Fruit fly (Drosophila melanogaster) whole organism, embryonic: ENCODE measurements around the gene IntS9.

Source experiments
- CG10543 ChIP-seq: fragments of 200-800 bp; sonication (Bioruptor generic); optimal IDR thresholded peaks from 3 replicates; lab custom pipeline; 2017; ENCODE audit warnings: missing biosample characterization, mild to moderate bottlenecking, missing genetic modification characterization, moderate library complexity
- CG11085 ChIP-seq: fragments of 200-800 bp; sonication (Bioruptor generic); IDR thresholded peaks from 2 replicates; pipeline ENCODE4 v1.3.6; 2022; ENCODE audit warnings: missing biosample characterization, missing genetic modification characterization
- CG11696 ChIP-seq: fragments of 200-800 bp; sonication (Bioruptor generic); IDR thresholded peaks from 2 replicates; pipeline ENCODE4 v1.3.6; 2022; ENCODE audit warnings: missing biosample characterization, missing genetic modification characterization
- CG12071 ChIP-seq: fragments of 200-800 bp; sonication (Bioruptor generic); optimal IDR thresholded peaks from 3 replicates; lab custom pipeline; 2018; ENCODE audit warnings: missing biosample characterization, mild to moderate bottlenecking, missing genetic modification characterization
- CG12236 ChIP-seq: fragments of 200-800 bp; sonication (Bioruptor generic); optimal IDR thresholded peaks from 2 replicates; lab custom pipeline; 2016; ENCODE audit warnings: missing biosample characterization, missing genetic modification characterization
- CG14710 ChIP-seq: fragments of 200-800 bp; sonication (Bioruptor generic); optimal IDR thresholded peaks from 3 replicates; lab custom pipeline; 2019; ENCODE audit warnings: missing biosample characterization, mild to moderate bottlenecking, missing genetic modification characterization, moderate library complexity
- CG1832 ChIP-seq: fragments of 200-800 bp; sonication (Bioruptor generic); optimal IDR thresholded peaks from 2 replicates; lab custom pipeline; 2017; ENCODE audit warnings: missing biosample characterization, mild to moderate bottlenecking, missing genetic modification characterization, inconsistent platforms
- CG2712 ChIP-seq: fragments of 200-800 bp; optimal IDR thresholded peaks from 3 replicates; lab custom pipeline; 2019; ENCODE audit warnings: missing biosample characterization, mild to moderate bottlenecking, missing genetic modification characterization, moderate library complexity
- CG2889 ChIP-seq: fragments of 200-800 bp; sonication (Bioruptor generic); IDR thresholded peaks from 3 replicates; pipeline ENCODE4 v1.3.6; 2022; ENCODE audit warnings: missing biosample characterization, missing genetic modification characterization
- CG3281 ChIP-seq: fragments of 200-800 bp; sonication (Bioruptor generic); optimal IDR thresholded peaks from 3 replicates; lab custom pipeline; 2017; ENCODE audit warnings: missing biosample characterization, mild to moderate bottlenecking, missing genetic modification characterization
- CG4820 ChIP-seq: fragments of 200-800 bp; sonication (Bioruptor generic); optimal IDR thresholded peaks from 3 replicates; lab custom pipeline; 2016; ENCODE audit warnings: missing biosample characterization, missing genetic modification characterization
- CG7839 ChIP-seq: fragments of 200-800 bp; sonication (Bioruptor generic); optimal IDR thresholded peaks from 3 replicates; lab custom pipeline; 2018; ENCODE audit warnings: missing biosample characterization, mild to moderate bottlenecking, missing genetic modification characterization, moderate library complexity
- CG8765 ChIP-seq: fragments of 200-800 bp; sonication (Bioruptor generic); IDR thresholded peaks from 2 replicates; pipeline ENCODE4 v1.3.6; 2022; ENCODE audit warnings: missing biosample characterization, missing genetic modification characterization
- CG9932 ChIP-seq: fragments of 200-800 bp; sonication (Bioruptor generic); IDR thresholded peaks from 2 replicates; pipeline ENCODE4 v1.3.6; 2022; ENCODE audit warnings: missing biosample characterization, missing genetic modification characterization
- D19A ChIP-seq: fragments of 200-800 bp; optimal IDR thresholded peaks from 3 replicates; lab custom pipeline; 2019; ENCODE audit warnings: missing biosample characterization, mild to moderate bottlenecking, missing genetic modification characterization, moderate library complexity
- Dbx ChIP-seq: fragments of 200-800 bp; sonication (Bioruptor generic); IDR thresholded peaks from 3 replicates; pipeline ENCODE4 v1.3.6; 2022; ENCODE audit warnings: missing biosample characterization, missing genetic modification characterization
- HLHmδ ChIP-seq: fragments of 200-800 bp; sonication (Bioruptor generic); optimal IDR thresholded peaks from 2 replicates; lab custom pipeline; 2018; ENCODE audit warnings: missing biosample characterization, mild to moderate bottlenecking, missing genetic modification characterization, moderate library complexity
- Hey ChIP-seq: fragments of 200-800 bp; sonication (Bioruptor generic); optimal IDR thresholded peaks from 3 replicates; lab custom pipeline; 2018; ENCODE audit warnings: missing biosample characterization, mild to moderate bottlenecking, missing genetic modification characterization
- Hmr ChIP-seq: fragments of 200-800 bp; sonication (Bioruptor generic); optimal IDR thresholded peaks from 3 replicates; lab custom pipeline; 2017; ENCODE audit warnings: mild to moderate bottlenecking, missing biosample characterization, missing genetic modification reagents, missing genetic modification characterization
- Hr78 ChIP-seq, 2 experiments: fragments of 200-800 bp in 1 of 2; fragments of >200 bp in 1 of 2; sonication (Bioruptor generic) in 1 of 2; optimal IDR thresholded peaks; 2 replicates each; lab custom pipeline; 2017 to 2019; ENCODE audit warnings: missing biosample characterization in 2 of 2, missing genetic modification characterization in 2 of 2, mild to moderate bottlenecking in 1 of 2, moderate library complexity in 1 of 2
- Opbp ChIP-seq: fragments of 200-800 bp; sonication (Bioruptor generic); IDR thresholded peaks from 3 replicates; pipeline ENCODE4 v1.3.6; 2022; ENCODE audit warnings: missing biosample characterization, missing genetic modification characterization; ENCODE audit not compliant: partially characterized antibody
- PHDP ChIP-seq: fragments of 200-800 bp; sonication (Bioruptor generic); optimal IDR thresholded peaks from 3 replicates; lab custom pipeline; 2018; ENCODE audit warnings: missing biosample characterization, mild to moderate bottlenecking, missing genetic modification characterization, moderate library complexity
- Usf ChIP-seq: fragments of 200-800 bp; sonication (Bioruptor generic); optimal IDR thresholded peaks from 2 replicates; lab custom pipeline; 2017; ENCODE audit warnings: missing genotype, missing biosample characterization, missing genetic modification characterization
- ab ChIP-seq: fragments of 200-800 bp; sonication (Bioruptor generic); optimal IDR thresholded peaks from 2 replicates; lab custom pipeline; 2016; ENCODE audit warnings: missing biosample characterization, missing genetic modification characterization
- aop ChIP-seq: fragments of 200-800 bp; sonication (Bioruptor generic); IDR thresholded peaks from 2 replicates; pipeline ENCODE4 v1.3.6; 2022; ENCODE audit warnings: missing biosample characterization, missing genetic modification characterization
- ap ChIP-seq: fragments of 200-800 bp; sonication (Bioruptor generic); IDR thresholded peaks from 2 replicates; pipeline ENCODE4 v1.3.6; 2022; ENCODE audit warnings: missing biosample characterization, missing genetic modification characterization
- ato ChIP-seq: fragments of 200-800 bp; sonication (Bioruptor generic); IDR thresholded peaks from 2 replicates; pipeline ENCODE4 v1.3.6; 2022; ENCODE audit warnings: missing biosample characterization, missing genetic modification characterization; ENCODE audit not compliant: partially characterized antibody
- chinmo ChIP-seq: fragments of 200-800 bp; sonication (Bioruptor generic); IDR thresholded peaks from 4 replicates; pipeline ENCODE4 v1.3.6; 2022; ENCODE audit warnings: missing biosample characterization, missing genetic modification characterization; ENCODE audit not compliant: partially characterized antibody
- crc ChIP-seq: fragments of 200-800 bp; sonication (Bioruptor generic); optimal IDR thresholded peaks from 2 replicates; lab custom pipeline; 2016; ENCODE audit warnings: missing biosample characterization, missing genetic modification characterization
- disco-r ChIP-seq: fragments of 200-800 bp; sonication (Bioruptor generic); optimal IDR thresholded peaks from 2 replicates; lab custom pipeline; 2016; ENCODE audit warnings: missing biosample characterization, missing genetic modification characterization
- dm ChIP-seq: fragments of 200-800 bp; sonication (Bioruptor generic); optimal IDR thresholded peaks from 3 replicates; lab custom pipeline; 2016; ENCODE audit warnings: missing biosample characterization, missing genetic modification characterization
- dmrt11E ChIP-seq: fragments of 200-800 bp; sonication (Bioruptor generic); optimal IDR thresholded peaks from 3 replicates; lab custom pipeline; 2018; ENCODE audit warnings: missing biosample characterization, mild to moderate bottlenecking, missing genetic modification characterization, moderate library complexity
- dysf ChIP-seq: fragments of 200-800 bp; sonication (Bioruptor generic); IDR thresholded peaks from 3 replicates; pipeline ENCODE4 v1.3.6; 2022; ENCODE audit warnings: missing biosample characterization, missing genetic modification characterization
- fd96Cb ChIP-seq: fragments of 200-800 bp; sonication (Bioruptor generic); optimal IDR thresholded peaks from 2 replicates; lab custom pipeline; 2018; ENCODE audit warnings: missing biosample characterization, mild to moderate bottlenecking, missing genetic modification characterization, moderate library complexity
- gt ChIP-seq: fragments of 200-800 bp; sonication (Bioruptor generic); IDR thresholded peaks from 2 replicates; pipeline ENCODE4 v1.3.6; 2022; ENCODE audit warnings: missing biosample characterization, missing genetic modification characterization
- jigr1 ChIP-seq: fragments of 200-800 bp; sonication (Bioruptor generic); IDR thresholded peaks from 3 replicates; pipeline ENCODE4 v1.3.6; 2022; ENCODE audit warnings: missing biosample characterization, missing genetic modification characterization
- ken ChIP-seq: fragments of 200-800 bp; sonication (Bioruptor generic); IDR thresholded peaks from 3 replicates; pipeline ENCODE4 v1.3.6; 2022; ENCODE audit warnings: missing biosample characterization, missing genetic modification characterization
- luna ChIP-seq: fragments of 200-800 bp; sonication (Bioruptor generic); optimal IDR thresholded peaks from 2 replicates; lab custom pipeline; 2016; ENCODE audit warnings: missing biosample characterization, missing genetic modification characterization
- onecut ChIP-seq: fragments of 200-800 bp; sonication (Bioruptor generic); IDR thresholded peaks from 2 replicates; pipeline ENCODE4 v1.3.6; 2022; ENCODE audit warnings: missing biosample characterization, missing genetic modification characterization
- pnt ChIP-seq: fragments of 200-800 bp; sonication (Bioruptor generic); optimal IDR thresholded peaks from 3 replicates; lab custom pipeline; 2016; ENCODE audit warnings: missing biosample characterization, missing genetic modification characterization
- sens-2 ChIP-seq: fragments of 200-800 bp; sonication (Bioruptor generic); IDR thresholded peaks from 2 replicates; pipeline ENCODE4 v1.3.6; 2022; ENCODE audit warnings: missing biosample characterization, missing genetic modification characterization
- sim ChIP-seq: fragments of 200-800 bp; sonication (Bioruptor generic); IDR thresholded peaks from 2 replicates; pipeline ENCODE4 v1.3.6; 2022; ENCODE audit warnings: missing biosample characterization, missing genetic modification characterization
- sr ChIP-seq: fragments of 200-800 bp; sonication (Bioruptor generic); IDR thresholded peaks from 3 replicates; pipeline ENCODE4 v1.3.6; 2022; ENCODE audit warnings: missing biosample characterization, missing genetic modification characterization
- ssp ChIP-seq: fragments of 200-800 bp; sonication (Bioruptor generic); IDR thresholded peaks from 2 replicates; pipeline ENCODE4 v1.3.6; 2022; ENCODE audit warnings: missing biosample characterization, missing genetic modification characterization
- tap ChIP-seq: fragments of 200-800 bp; optimal IDR thresholded peaks from 3 replicates; lab custom pipeline; 2019; ENCODE audit warnings: missing biosample characterization, mild to moderate bottlenecking, missing genetic modification characterization, moderate library complexity
- tll ChIP-seq, 2 experiments: fragments of 200-800 bp in 1 of 2; fragments of >200 bp in 1 of 2; sonication (Bioruptor generic) in 1 of 2; optimal IDR thresholded peaks; 2 replicates each; lab custom pipeline; 2017 to 2019; ENCODE audit warnings: missing biosample characterization in 2 of 2, missing genetic modification characterization in 2 of 2, mild to moderate bottlenecking in 1 of 2, moderate library complexity in 1 of 2
- trh ChIP-seq: fragments of 200-800 bp; sonication (Bioruptor generic); optimal IDR thresholded peaks from 2 replicates; lab custom pipeline; 2016; ENCODE audit warnings: missing biosample characterization, missing genetic modification characterization
- zfh1 ChIP-seq: fragments of 200-800 bp; sonication (Bioruptor generic); IDR thresholded peaks from 3 replicates; pipeline ENCODE4 v1.3.6; 2022; ENCODE audit warnings: missing biosample characterization, missing genetic modification characterization
- zfh2 ChIP-seq: fragments of 200-800 bp; sonication (Bioruptor generic); optimal IDR thresholded peaks from 2 replicates; lab custom pipeline; 2016; ENCODE audit warnings: missing biosample characterization, missing genetic modification characterization

IntS9 gene

dm6 chr3L:16113607-16114337, 8.3 kb upstream of the IntS9 start (continued):
- TF ChIP-seq tll (GFP tag; optimal IDR thresholded peaks at IDR 0.05; lab: Kevin White, UChicago), result peak in 1 of 2 experiments; percentile 59
- no peak for TF ChIP-seq CG12071 (GFP tag; lab: Kevin White, UChicago)
- peak; percentile 89 for TF ChIP-seq Dbx (GFP tag; lab: Robert Waterston, UW)
- TF ChIP-seq disco-r (GFP tag; lab: Kevin White, UChicago), result peak; percentile 69
- TF ChIP-seq trh (GFP tag; lab: Kevin White, UChicago), result peak; percentile 70
- TF ChIP-seq CG2889 (GFP tag; lab: Robert Waterston, UW), result no peak
- TF ChIP-seq CG8765 (GFP tag; lab: Robert Waterston, UW), result peak; percentile 54
- peak; percentile 85 for TF ChIP-seq dysf (GFP tag; lab: Robert Waterston, UW)
- peak; percentile 79 for TF ChIP-seq luna (GFP tag; lab: Kevin White, UChicago)
- peak; percentile 4 for TF ChIP-seq ssp (GFP tag; lab: Robert Waterston, UW)
- TF ChIP-seq Usf, result peak; percentile 34
- peak; percentile 92 for TF ChIP-seq zfh2
- TF ChIP-seq dm, result peak; percentile 92
- TF ChIP-seq Hr78 (GFP tag; optimal IDR thresholded peaks at IDR 0.05; lab: Kevin White, UChicago), result no peak
- peak; percentile 66 for TF ChIP-seq D19A (tag; lab: Kevin White, UChicago)
- peak; percentile 50; the same call in 1 of the 2 replicates for TF ChIP-seq ato (GFP tag; lab: Robert Waterston, UW)
- peak; percentile 75 for TF ChIP-seq pnt
- TF ChIP-seq Hey, result no peak
- TF ChIP-seq CG10543 (GFP tag; lab: Kevin White, UChicago), result no peak
- TF ChIP-seq sr (GFP tag; lab: Robert Waterston, UW), result peak; percentile 26; the same call in 1 of the 3 replicates
- TF ChIP-seq HLHmδ (GFP tag; lab: Kevin White, UChicago), result peak; percentile 46
- TF ChIP-seq onecut (GFP tag; lab: Robert Waterston, UW), result peak; percentile 72
- TF ChIP-seq CG1832, result no peak
- peak; percentile 77 for TF ChIP-seq crc
- peak; percentile 87 for TF ChIP-seq CG3281
- TF ChIP-seq aop (GFP tag; lab: Robert Waterston, UW), result no peak
- peak; percentile 100 for TF ChIP-seq CG4820
- TF ChIP-seq chinmo, result peak; percentile 79; the same call in 2 of the 4 replicates
- 0 out of 3 replicates have a peak, but pooled peaks have one; percentile 36 for TF ChIP-seq jigr1 (GFP tag; lab: Robert Waterston, UW)
- no peak for TF ChIP-seq CG7839 (tag; lab: Kevin White, UChicago)
- peak; percentile 86 for TF ChIP-seq PHDP (tag; lab: Kevin White, UChicago)
- TF ChIP-seq CG14710 (tag; lab: Kevin White, UChicago), result peak; percentile 73
- peak; percentile 83 for TF ChIP-seq CG9932 (GFP tag; lab: Robert Waterston, UW)
- TF ChIP-seq CG11696 (GFP tag; lab: Robert Waterston, UW), result peak; percentile 56
- 0 out of 2 replicates have a peak, but pooled peaks have one; percentile 50 for TF ChIP-seq sens-2 (GFP tag; lab: Robert Waterston, UW)
- TF ChIP-seq Opbp, result peak; percentile 79; the same call in 2 of the 3 replicates
- TF ChIP-seq ken (GFP tag; lab: Robert Waterston, UW), result peak; percentile 87
- peak; percentile 69 for TF ChIP-seq fd96Cb (tag; lab: Kevin White, UChicago)
- no peak for TF ChIP-seq tap
- TF ChIP-seq CG12236 (GFP tag; lab: Kevin White, UChicago), result peak; percentile 64
- no peak for TF ChIP-seq gt (GFP tag; lab: Robert Waterston, UW)
- no peak for TF ChIP-seq sim (GFP tag; lab: Robert Waterston, UW)
- no peak for TF ChIP-seq Hmr
- TF ChIP-seq CG2712 (tag; lab: Kevin White, UChicago), result peak; percentile 84
- TF ChIP-seq CG11085 (GFP tag; lab: Robert Waterston, UW), result 0 out of 2 replicates have a peak, but pooled peaks have one; percentile 65
- peak; percentile 83 for TF ChIP-seq zfh1 (GFP tag; lab: Robert Waterston, UW)
- TF ChIP-seq ap (GFP tag; lab: Robert Waterston, UW), result peak; percentile 57
- TF ChIP-seq dmrt11E (tag; lab: Kevin White, UChicago), result peak; percentile 66
- peak; percentile 51 for TF ChIP-seq ab
